Worm (Caenorhabditis elegans): ENCODE data around the gene lgc-5.

lgc-5 gene

ce11 chrIV:8312846-8313245 lies 29.6 kb upstream of the lgc-5 start, which contains the start of gene F35H10.10:
TSS of gene F35H10.10 (minus strand) at chrIV:8312946.
- TF ChIP-seq snpc-1.1 (tag; optimal IDR thresholded peaks at IDR 0.05; ENCODE audit: insufficient read depth) (no peak), ets-4 (GFP tag; optimal IDR thresholded peaks at IDR 0.05) (no peak), aptf-3 (GFP tag; IDR thresholded peaks at IDR 0.05) (no peak), nhr-90 (tag; optimal IDR thresholded peaks at IDR 0.05) (no peak), repo-1 (tag; optimal IDR thresholded peaks at IDR 0.05) (no peak), B0035.1 (tag; optimal IDR thresholded peaks at IDR 0.05) (no peak)

- no peak for TF ChIP-seq ama-1 (optimal IDR thresholded peaks at IDR 0.05)
- TF ChIP-seq ama-1 (GFP tag; optimal IDR thresholded peaks at IDR 0.05), result no peak
- no peak for TF ChIP-seq him-1 (tag; optimal IDR thresholded peaks at IDR 0.05)
- no peak for TF ChIP-seq F23B12.7 (tag; optimal IDR thresholded peaks at IDR 0.05; ENCODE audit: insufficient read depth)
- no peak for TF ChIP-seq F22D6.2 (tag; optimal IDR thresholded peaks at IDR 0.05)
Measured at ce11 chrIV:8317800-8318199, 24.7 kb upstream of the lgc-5 start.

ce11 chrIV:8318799-8319198 lies 23.7 kb upstream of the lgc-5 start:
- TF ChIP-seq F57A8.1 (GFP tag; optimal IDR thresholded peaks at IDR 0.05) (no peak), ztf-28 (GFP tag; IDR thresholded peaks at IDR 0.05) (no peak), lsy-27 (tag; optimal IDR thresholded peaks at IDR 0.05; ENCODE audit: borderline replicate concordance, insufficient read depth) (no peak), ztf-3 (GFP tag; optimal IDR thresholded peaks at IDR 0.05) (no peak), tlf-1 (GFP tag; optimal IDR thresholded peaks at IDR 0.05) (no peak), nhr-120 (GFP tag; IDR thresholded peaks at IDR 0.05) (no peak), nhr-27 (tag; optimal IDR thresholded peaks at IDR 0.05) (no peak)

ce11 chrIV:8325667-8326066 lies 16.8 kb upstream of the lgc-5 start, which contains the start of gene F35H10.3:
TSS of gene F35H10.3 (plus strand) at chrIV:8325967.
- TF ChIP-seq egrh-3 (GFP tag; IDR thresholded peaks at IDR 0.05), result no peak
- no peak for TF ChIP-seq dox-1 (GFP tag; IDR thresholded peaks at IDR 0.05)
- no peak for TF ChIP-seq repo-1 (tag; optimal IDR thresholded peaks at IDR 0.05)
- TF ChIP-seq atf-7 (tag; optimal IDR thresholded peaks at IDR 0.05), result no peak
- no peak for TF ChIP-seq let-526 (GFP tag; IDR thresholded peaks at IDR 0.05)

- no peak for TF ChIP-seq hsf-1 (GFP tag; IDR thresholded peaks at IDR 0.05)
Measured at ce11 chrIV:8328913-8329312, 13.6 kb upstream of the lgc-5 start, which contains the start of gene F35H10.2. TSS of gene F35H10.2 (plus strand) at chrIV:8329213.

ce11 chrIV:8332526-8332925 lies 10.0 kb upstream of the lgc-5 start, which contains the start of gene lys-10:
TSS of gene lys-10 (plus strand) at chrIV:8332826.
- TF ChIP-seq ztf-18 (tag; optimal IDR thresholded peaks at IDR 0.05) (no peak), nhr-120 (GFP tag; IDR thresholded peaks at IDR 0.05) (no peak), lag-1 (GFP tag; IDR thresholded peaks at IDR 0.05) (no peak), chd-7 (tag; optimal IDR thresholded peaks at IDR 0.05) (no peak), mes-4 (tag; optimal IDR thresholded peaks at IDR 0.05) (no peak), dox-1 (GFP tag; IDR thresholded peaks at IDR 0.05) (no peak), B0019.2 (GFP tag; conservative IDR thresholded peaks at IDR 0.05) (no peak), ceh-40 (GFP tag; IDR thresholded peaks at IDR 0.05) (no peak), zim-3 (tag; optimal IDR thresholded peaks at IDR 0.05) (no peak), hmg-1.2 (GFP tag; IDR thresholded peaks at IDR 0.05) (no peak), F37B4.10 (GFP tag; IDR thresholded peaks at IDR 0.05) (no peak), F57A8.1 (GFP tag; optimal IDR thresholded peaks at IDR 0.05) (no peak), madf-6 (GFP tag; IDR thresholded peaks at IDR 0.05) (no peak), ztf-6 (GFP tag; IDR thresholded peaks at IDR 0.05) (no peak), atf-7 (tag; optimal IDR thresholded peaks at IDR 0.05) (no peak)
